Worm (Caenorhabditis elegans) whole organism, L2 larva: ENCODE results near the gene col-95.

Experiments used
- C34F6.9 ChIP-seq: fragments of 150-350 bp; optimal IDR thresholded peaks from 2 replicates; lab custom pipeline; 2014; ENCODE audit warnings: missing biosample characterization, missing genetic modification characterization
- F13H6.1 ChIP-seq: sonication (generic microtip); optimal IDR thresholded peaks from 2 replicates; lab custom pipeline; 2016; ENCODE audit warnings: missing genetic modification characterization, missing compliant biosample characterization
- R02D3.7 ChIP-seq: fragments of 150-350 bp; optimal IDR thresholded peaks from 2 replicates; lab custom pipeline; 2014; ENCODE audit warnings: missing biosample characterization, missing genetic modification characterization
- Y55F3AM.14 ChIP-seq: fragments of 200-800 bp; sonication (Bioruptor generic); optimal IDR thresholded peaks from 2 replicates; lab custom pipeline; 2018; ENCODE audit warnings: mild to moderate bottlenecking, missing genetic modification characterization, missing compliant biosample characterization
- alr-1 ChIP-seq: fragments of 150-350 bp; optimal IDR thresholded peaks from 2 replicates; lab custom pipeline; 2014; ENCODE audit warnings: missing biosample characterization, missing genetic modification characterization
- ama-1 ChIP-seq: fragments of 150-350 bp; optimal IDR thresholded peaks from 2 replicates; lab custom pipeline; 2018; ENCODE audit warnings: inconsistent platforms
- blmp-1 ChIP-seq: sonication (generic microtip); optimal IDR thresholded peaks from 2 replicates; lab custom pipeline; 2017; ENCODE audit warnings: missing genetic modification characterization, mild to moderate bottlenecking, missing compliant biosample characterization, antibody characterized with exemption, moderate library complexity; ENCODE audit not compliant: insufficient read depth
- ceh-82 ChIP-seq: fragments of 150-350 bp; optimal IDR thresholded peaks from 2 replicates; lab custom pipeline; 2014; ENCODE audit warnings: missing biosample characterization, missing genetic modification characterization
- crh-2 ChIP-seq: sonication (generic microtip); optimal IDR thresholded peaks from 2 replicates; lab custom pipeline; 2017; ENCODE audit warnings: missing biosample characterization, missing genetic modification characterization
- dmd-4 ChIP-seq: sonication (generic microtip); optimal IDR thresholded peaks from 2 replicates; lab custom pipeline; 2017; ENCODE audit warnings: missing biosample characterization, missing genetic modification characterization
- egl-27 ChIP-seq: sonication (generic microtip); optimal IDR thresholded peaks from 3 replicates; lab custom pipeline; 2017; ENCODE audit warnings: missing biosample characterization, missing genetic modification reagents, missing genetic modification characterization
- elt-1 ChIP-seq: fragments of 150-350 bp; optimal IDR thresholded peaks from 2 replicates; lab custom pipeline; 2014; ENCODE audit warnings: missing biosample characterization, missing genetic modification characterization
- elt-3 ChIP-seq: sonication (generic microtip); optimal IDR thresholded peaks from 2 replicates; lab custom pipeline; 2017; ENCODE audit warnings: missing biosample characterization, missing genetic modification characterization
- fos-1 ChIP-seq: fragments of 150-350 bp; optimal IDR thresholded peaks from 2 replicates; lab custom pipeline; 2014; ENCODE audit warnings: missing biosample characterization, missing genetic modification characterization
- gmeb-1 ChIP-seq: fragments of 150-350 bp; optimal IDR thresholded peaks from 2 replicates; lab custom pipeline; 2014; ENCODE audit warnings: missing biosample characterization, missing genetic modification characterization
- lin-11 ChIP-seq: fragments of 150-350 bp; sonication (generic microtip); optimal IDR thresholded peaks from 2 replicates; lab custom pipeline; 2014; ENCODE audit warnings: missing biosample characterization, missing genetic modification characterization, inconsistent platforms, mixed read lengths
- lin-13 ChIP-seq: fragments of 150-350 bp; optimal IDR thresholded peaks from 2 replicates; lab custom pipeline; 2014; ENCODE audit warnings: missing biosample characterization, missing genetic modification reagents, missing genetic modification characterization
- lsy-2 ChIP-seq, 2 experiments: fragments of 150-350 bp in 1 of 2; sonication (generic microtip) in 1 of 2; optimal IDR thresholded peaks; 2 replicates each; lab custom pipeline; 2014 to 2017; ENCODE audit warnings: missing biosample characterization in 2 of 2, missing genetic modification characterization in 2 of 2
- mbf-1 ChIP-seq: sonication (generic microtip); optimal IDR thresholded peaks from 2 replicates; lab custom pipeline; 2017; ENCODE audit warnings: missing biosample characterization, missing genetic modification characterization
- mdl-1 ChIP-seq, 2 experiments: fragments of 150-350 bp in 1 of 2; sonication (generic microtip) in 1 of 2; optimal IDR thresholded peaks; 2 replicates each; lab custom pipeline; 2017; ENCODE audit warnings: missing biosample characterization in 2 of 2, missing genetic modification characterization in 2 of 2
- nhr-10 ChIP-seq: sonication (generic microtip); optimal IDR thresholded peaks from 2 replicates; lab custom pipeline; 2017; ENCODE audit warnings: missing biosample characterization, missing genetic modification characterization
- nhr-11 ChIP-seq: fragments of 150-350 bp; optimal IDR thresholded peaks from 2 replicates; lab custom pipeline; 2014; ENCODE audit warnings: missing biosample characterization, missing genetic modification characterization
- nhr-129 ChIP-seq: fragments of 150-350 bp; optimal IDR thresholded peaks from 2 replicates; lab custom pipeline; 2014; ENCODE audit warnings: missing biosample characterization, missing genetic modification characterization
- nhr-21 ChIP-seq: fragments of 150-350 bp; optimal IDR thresholded peaks from 2 replicates; lab custom pipeline; 2014; ENCODE audit warnings: missing biosample characterization, missing genetic modification characterization
- nhr-23 ChIP-seq: fragments of 150-350 bp; optimal IDR thresholded peaks from 2 replicates; lab custom pipeline; 2014; ENCODE audit warnings: missing biosample characterization, missing genetic modification reagents, missing genetic modification characterization
- nhr-237 ChIP-seq: fragments of 150-350 bp; optimal IDR thresholded peaks from 2 replicates; lab custom pipeline; 2014; ENCODE audit warnings: missing biosample characterization, missing genetic modification characterization
- nhr-25 ChIP-seq: fragments of 150-350 bp; sonication (generic microtip); optimal IDR thresholded peaks from 3 replicates; lab custom pipeline; 2014; ENCODE audit warnings: missing biosample characterization, missing genetic modification characterization
- nhr-6 ChIP-seq: fragments of 150-350 bp; optimal IDR thresholded peaks from 2 replicates; lab custom pipeline; 2014; ENCODE audit warnings: missing biosample characterization, missing genetic modification characterization
- nhr-77 ChIP-seq: fragments of 150-350 bp; optimal IDR thresholded peaks from 2 replicates; lab custom pipeline; 2014; ENCODE audit warnings: missing biosample characterization, missing genetic modification characterization
- peb-1 ChIP-seq: fragments of 150-350 bp; optimal IDR thresholded peaks from 2 replicates; lab custom pipeline; 2014; ENCODE audit warnings: missing biosample characterization, missing genetic modification characterization
- sem-4 ChIP-seq: fragments of 150-350 bp; optimal IDR thresholded peaks from 2 replicates; lab custom pipeline; 2014; ENCODE audit warnings: missing biosample characterization, missing genetic modification reagents, missing genetic modification characterization
- skn-1 ChIP-seq: sonication (generic microtip); optimal IDR thresholded peaks from 2 replicates; lab custom pipeline; 2017; ENCODE audit warnings: missing biosample characterization, missing genetic modification characterization
- sma-3 ChIP-seq: sonication (generic microtip); optimal IDR thresholded peaks from 2 replicates; lab custom pipeline; 2016; ENCODE audit warnings: missing genetic modification reagents, missing genetic modification characterization, missing compliant biosample characterization
- sma-9 ChIP-seq, 2 experiments: fragments of 150-350 bp in 1 of 2; sonication (generic microtip) in 1 of 2; optimal IDR thresholded peaks; 2 replicates each; lab custom pipeline; 2014 to 2016; ENCODE audit warnings: missing genetic modification characterization in 2 of 2, mild to moderate bottlenecking in 1 of 2, missing biosample characterization in 1 of 2, missing compliant biosample characterization in 1 of 2, missing genetic modification reagents in 1 of 2, moderate library complexity in 1 of 2
- snpc-4 ChIP-seq: fragments of 150-350 bp; optimal IDR thresholded peaks from 2 replicates; lab custom pipeline; 2014; ENCODE audit warnings: missing biosample characterization, missing genetic modification characterization
- unc-55 ChIP-seq: fragments of 150-350 bp; sonication (generic microtip); optimal IDR thresholded peaks from 3 replicates; lab custom pipeline; 2014; ENCODE audit warnings: missing biosample characterization, missing genetic modification reagents, missing genetic modification characterization
- unc-62 ChIP-seq: fragments of 150-350 bp; optimal IDR thresholded peaks from 2 replicates; lab custom pipeline; 2014; ENCODE audit warnings: missing biosample characterization, missing genetic modification reagents, missing genetic modification characterization
- zag-1 ChIP-seq: fragments of 150-350 bp; optimal IDR thresholded peaks from 2 replicates; lab custom pipeline; 2014; ENCODE audit warnings: missing biosample characterization, missing genetic modification characterization
- ztf-11 ChIP-seq: sonication (generic microtip); optimal IDR thresholded peaks from 2 replicates; lab custom pipeline; 2017; ENCODE audit warnings: missing biosample characterization, missing genetic modification characterization
- ztf-4 ChIP-seq: fragments of 150-350 bp; optimal IDR thresholded peaks from 2 replicates; lab custom pipeline; 2014; ENCODE audit warnings: missing biosample characterization, missing genetic modification characterization

The col-95 gene

ce11 chrIII:11689303-11689702 lies 14.5 kb upstream of the col-95 start:
- TF ChIP-seq C34F6.9 (tag; lab: Kevin White, UChicago) = peak; percentile 48
- no peak for TF ChIP-seq nhr-77 (tag; lab: Kevin White, UChicago)
- TF ChIP-seq sma-9 (GFP tag; optimal IDR thresholded peaks at IDR 0.05; lab: Kevin White, UChicago) = peak; percentile 77
- no peak for TF ChIP-seq sma-9 (tag; optimal IDR thresholded peaks at IDR 0.05; lab: Kevin White, UChicago)
- peak; percentile 96 for TF ChIP-seq fos-1 (tag; lab: Kevin White, UChicago)
- TF ChIP-seq F13H6.1 (tag; lab: Kevin White, UChicago) = peak; percentile 74
- TF ChIP-seq nhr-23 = no peak
- no peak for TF ChIP-seq lin-11 (tag; lab: Kevin White, UChicago)
- TF ChIP-seq nhr-25 (tag; lab: Kevin White, UChicago) = peak; percentile 57
- peak; percentile 4 for TF ChIP-seq Y55F3AM.14
- TF ChIP-seq sma-3 (GFP tag; lab: Kevin White, UChicago) = peak; percentile 76
- TF ChIP-seq elt-1 = no peak
- peak; percentile 80 for TF ChIP-seq sem-4 (tag; lab: Kevin White, UChicago)
- TF ChIP-seq egl-27 (tag; lab: Kevin White, UChicago) = peak; percentile 50
- TF ChIP-seq R02D3.7 (tag; lab: Kevin White, UChicago) = no peak
- TF ChIP-seq ztf-4 = peak; percentile 9
- TF ChIP-seq unc-62 (GFP tag; lab: Kevin White, UChicago) = no peak
- TF ChIP-seq ama-1 = no peak
- no peak for TF ChIP-seq dmd-4 (tag; lab: Kevin White, UChicago)
- peak in 1 of 2 experiments; percentile 20 for TF ChIP-seq mdl-1 (tag; optimal IDR thresholded peaks at IDR 0.05; lab: Kevin White, UChicago)
- TF ChIP-seq crh-2 = peak; percentile 90
- no peak for TF ChIP-seq zag-1 (tag; lab: Kevin White, UChicago)
- TF ChIP-seq lin-13 = peak; percentile 31
- peak in 1 of 2 experiments; percentile 57 for TF ChIP-seq lsy-2 (tag; optimal IDR thresholded peaks at IDR 0.05; lab: Kevin White, UChicago)
- peak; percentile 70 for TF ChIP-seq blmp-1 (tag; lab: Kevin White, UChicago)
- peak; percentile 75 for TF ChIP-seq nhr-129 (tag; lab: Kevin White, UChicago)
- TF ChIP-seq alr-1 (tag; lab: Kevin White, UChicago) = no peak
- no peak for TF ChIP-seq mbf-1 (tag; lab: Kevin White, UChicago)
- TF ChIP-seq nhr-6 (tag; lab: Kevin White, UChicago) = peak; percentile 14
- TF ChIP-seq gmeb-1 (tag; lab: Kevin White, UChicago) = peak; percentile 67
- TF ChIP-seq nhr-21 (tag; lab: Kevin White, UChicago) = peak; percentile 53
- TF ChIP-seq, all 48 proteins: peak for 19

DNA sequence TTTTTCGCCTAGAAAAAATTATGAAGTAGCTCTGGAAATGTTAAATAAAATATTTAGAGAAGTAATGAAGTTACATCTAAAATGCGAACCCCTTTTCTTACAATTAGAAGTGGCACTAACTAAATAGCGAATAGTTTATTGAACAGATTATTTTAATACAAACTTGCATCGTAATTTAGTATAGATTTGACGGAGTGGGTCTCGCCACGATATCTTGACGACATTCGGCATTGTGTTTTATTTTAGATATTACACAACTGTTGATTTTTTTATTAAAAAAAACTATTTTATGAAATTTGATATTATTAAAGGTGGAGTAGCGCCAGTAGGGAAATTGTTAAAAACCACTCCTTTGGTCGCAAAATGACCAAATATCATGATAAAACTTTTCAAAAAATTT lies 13.9 kb upstream of the col-95 start:
- TF ChIP-seq dmd-4 (tag; lab: Kevin White, UChicago) (no peak), crh-2 (no peak), peb-1 (no peak), unc-55 (no peak), sem-4 (tag; lab: Kevin White, UChicago) (no peak), snpc-4 (tag; lab: Kevin White, UChicago) (no peak), skn-1 (tag; lab: Kevin White, UChicago) (no peak), mdl-1 (tag; optimal IDR thresholded peaks at IDR 0.05; lab: Kevin White, UChicago) (no peak), nhr-10 (tag; lab: Kevin White, UChicago) (no peak), elt-1 (no peak), R02D3.7 (tag; lab: Kevin White, UChicago) (no peak), sma-9 (GFP tag; optimal IDR thresholded peaks at IDR 0.05; lab: Kevin White, UChicago) (no peak), sma-9 (tag; optimal IDR thresholded peaks at IDR 0.05; lab: Kevin White, UChicago) (no peak), mbf-1 (tag; lab: Kevin White, UChicago) (no peak), elt-3 (tag; lab: Kevin White, UChicago) (no peak), alr-1 (tag; lab: Kevin White, UChicago) (no peak), ztf-11 (tag; lab: Kevin White, UChicago) (no peak), nhr-11 (no peak), C34F6.9 (tag; lab: Kevin White, UChicago) (no peak), fos-1 (tag; lab: Kevin White, UChicago) (no peak)

ce11 chrIII:11692380-11692779 lies 11.4 kb upstream of the col-95 start:
- no peak for TF ChIP-seq lin-13
- no peak for TF ChIP-seq lsy-2 (tag; optimal IDR thresholded peaks at IDR 0.05; lab: Kevin White, UChicago)
- no peak for TF ChIP-seq ceh-82 (tag; lab: Kevin White, UChicago)
- TF ChIP-seq nhr-237 (tag; lab: Kevin White, UChicago) = no peak
- TF ChIP-seq, all 48 proteins: peak for 0
